Worm (Caenorhabditis elegans) whole organism, L4/young adult: Measurements from ENCODE around the gene tnc-2.

ENCODE experiments used
- W03F9.2 ChIP-seq: fragments of 150-350 bp; optimal IDR thresholded peaks from 2 replicates; lab custom pipeline; 2014; ENCODE audit warnings: missing biosample characterization, missing genetic modification characterization
- him-1 ChIP-seq: sonication (generic microtip); optimal IDR thresholded peaks from 2 replicates; lab custom pipeline; 2016; ENCODE audit warnings: missing genotype, missing genetic modification reagents, missing genetic modification characterization, missing compliant biosample characterization

- TF ChIP-seq him-1 (tag; lab: Kevin White, UChicago) (no peak), W03F9.2 (tag; lab: Kevin White, UChicago) (no peak)
Measured at ce11 chrII:10501578-10501977, 34.9 kb downstream of the tnc-2 start.
